Fruit fly (Drosophila melanogaster): ENCODE data around the gene ApepP.

Gene ApepP

dm6 chr2L:16910177-16910576 is at the start of gene ApepP:
Gene ApepP (minus strand): TSS chr2L:16910418.
- no peak for TF ChIP-seq Sp1 (GFP tag; optimal IDR thresholded peaks at IDR 0.05)
- TF ChIP-seq psq (GFP tag; optimal IDR thresholded peaks at IDR 0.05) = no peak
- no peak for TF ChIP-seq sage (GFP tag; optimal IDR thresholded peaks at IDR 0.05)
- no peak for TF ChIP-seq sv (GFP tag; optimal IDR thresholded peaks at IDR 0.05)
- TF ChIP-seq lola (GFP tag; optimal IDR thresholded peaks at IDR 0.05) = no peak
- no peak for TF ChIP-seq ey (GFP tag; optimal IDR thresholded peaks at IDR 0.05)
- TF ChIP-seq Hr83 (GFP tag; optimal IDR thresholded peaks at IDR 0.05; ENCODE audit: poor library complexity, severe bottlenecking) = peak; percentile 32

- TF ChIP-seq N (GFP tag; optimal IDR thresholded peaks at IDR 0.05) (no peak), Abd-B (GFP tag; optimal IDR thresholded peaks at IDR 0.05) (no peak), lola (GFP tag; optimal IDR thresholded peaks at IDR 0.05) (no peak), pan (optimal IDR thresholded peaks at IDR 0.05) (no peak), ey (GFP tag; optimal IDR thresholded peaks at IDR 0.05) (no peak), foxo (GFP tag; optimal IDR thresholded peaks at IDR 0.05) (no peak), Myc (optimal IDR thresholded peaks at IDR 0.05) (no peak), woc (GFP tag; optimal IDR thresholded peaks at IDR 0.05) (no peak), rgr (GFP tag; optimal IDR thresholded peaks at IDR 0.05) (no peak), sv (GFP tag; optimal IDR thresholded peaks at IDR 0.05) (no peak), dmrt93B (GFP tag; optimal IDR thresholded peaks at IDR 0.05) (no peak), Sp1 (GFP tag; optimal IDR thresholded peaks at IDR 0.05) (no peak), Rel (GFP tag; optimal IDR thresholded peaks at IDR 0.05) (no peak), Rel (tag; optimal IDR thresholded peaks at IDR 0.05) (no peak)
Observed at dm6 chr2L:16921825-16922224, 11.6 kb upstream of the ApepP start.

- no peak for TF ChIP-seq Dif (GFP tag; optimal IDR thresholded peaks at IDR 0.05; ENCODE audit: partially characterized antibody)
- no peak for TF ChIP-seq psq (GFP tag; optimal IDR thresholded peaks at IDR 0.05)
- TF ChIP-seq usp (GFP tag; optimal IDR thresholded peaks at IDR 0.05) = no peak
- no peak for TF ChIP-seq fru (GFP tag; optimal IDR thresholded peaks at IDR 0.05)
- no peak for TF ChIP-seq Hr83 (GFP tag; optimal IDR thresholded peaks at IDR 0.05; ENCODE audit: poor library complexity, severe bottlenecking)
- no peak for TF ChIP-seq Hr78 (GFP tag; optimal IDR thresholded peaks at IDR 0.05)
- TF ChIP-seq GATAd (GFP tag; optimal IDR thresholded peaks at IDR 0.05) = no peak
- no peak for TF ChIP-seq CG9705 (GFP tag; optimal IDR thresholded peaks at IDR 0.05)
- no peak for TF ChIP-seq ey (GFP tag; optimal IDR thresholded peaks at IDR 0.05)
- TF ChIP-seq CG32264 (GFP tag; optimal IDR thresholded peaks at IDR 0.05) = no peak
- TF ChIP-seq dsf (GFP tag; optimal IDR thresholded peaks at IDR 0.05; ENCODE audit: borderline replicate concordance) = no peak
- TF ChIP-seq Abd-B (GFP tag; optimal IDR thresholded peaks at IDR 0.05) = no peak
- TF ChIP-seq jim (GFP tag; optimal IDR thresholded peaks at IDR 0.05) = no peak
Observed at dm6 chr2L:16909290-16909689, 928 bp downstream of the ApepP start.

dm6 chr2L:16902003-16902402 is 8.2 kb downstream of the ApepP start, which contains the start of gene CG12288:
Gene CG12288 (minus strand): TSS chr2L:16902218.
- TF ChIP-seq CG32264 (GFP tag; optimal IDR thresholded peaks at IDR 0.05) = no peak
- TF ChIP-seq pan (optimal IDR thresholded peaks at IDR 0.05) = no peak
- TF ChIP-seq N (GFP tag; optimal IDR thresholded peaks at IDR 0.05) = no peak
- TF ChIP-seq foxo (GFP tag; optimal IDR thresholded peaks at IDR 0.05) = no peak
- TF ChIP-seq Myc (optimal IDR thresholded peaks at IDR 0.05) = no peak
- no peak for TF ChIP-seq OdsH (GFP tag; optimal IDR thresholded peaks at IDR 0.05)
- TF ChIP-seq ey (GFP tag; optimal IDR thresholded peaks at IDR 0.05) = no peak
- TF ChIP-seq usp (GFP tag; optimal IDR thresholded peaks at IDR 0.05) = no peak
- no peak for TF ChIP-seq jim (GFP tag; optimal IDR thresholded peaks at IDR 0.05)

DNA sequence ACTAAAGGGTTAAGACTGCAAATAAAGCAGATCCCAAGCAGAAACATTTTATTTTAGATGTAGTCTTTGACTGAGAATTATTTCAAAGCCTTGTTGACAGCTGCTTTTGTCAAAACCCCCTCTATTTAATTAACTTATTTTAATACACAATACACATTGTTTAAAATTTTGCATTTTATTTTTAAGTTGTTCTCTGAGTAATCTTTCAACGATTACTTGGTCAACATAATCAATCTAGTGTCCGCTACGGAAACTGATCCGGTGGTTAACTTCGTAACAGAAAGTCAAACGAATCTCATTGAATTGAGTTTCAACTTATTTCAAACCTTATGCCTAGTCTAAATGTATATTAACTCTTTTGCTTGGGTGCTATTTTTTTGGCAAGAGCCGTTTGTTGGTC is 9.8 kb downstream of the ApepP start, which contains the start of gene CG31805:
CG31805 (minus strand) TSS at position 101 of the 400 bp plus-strand sequence.
- TF ChIP-seq lola (GFP tag; optimal IDR thresholded peaks at IDR 0.05) (no peak), GATAd (GFP tag; optimal IDR thresholded peaks at IDR 0.05) (no peak), psq (GFP tag; optimal IDR thresholded peaks at IDR 0.05) (no peak), Vsx2 (GFP tag; optimal IDR thresholded peaks at IDR 0.05; ENCODE audit: partially characterized antibody) (no peak), pan (optimal IDR thresholded peaks at IDR 0.05) (no peak), Dif (GFP tag; optimal IDR thresholded peaks at IDR 0.05; ENCODE audit: partially characterized antibody) (no peak)

DNA sequence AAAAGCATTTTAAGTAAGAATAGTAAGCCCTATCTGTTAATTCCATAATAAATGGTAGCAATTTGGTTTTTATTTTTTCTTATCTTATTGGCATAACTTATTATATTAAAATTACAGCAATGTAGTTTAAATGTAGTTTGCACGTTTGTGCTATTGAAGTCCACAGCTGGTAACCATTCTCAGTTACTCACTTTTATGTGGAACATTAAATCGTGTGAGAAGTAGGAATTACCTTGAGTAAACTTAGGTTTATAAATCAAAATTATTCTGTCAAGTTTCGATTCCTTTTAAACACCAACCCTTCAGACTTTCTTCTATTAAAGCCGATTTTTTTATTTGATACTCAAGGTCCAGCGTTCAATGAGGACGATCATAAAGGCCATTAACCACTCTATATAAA is 20.6 kb downstream of the ApepP start, which contains the start of gene CG42556:
CG42556 (plus strand) TSS at position 301 of the 400 bp plus-strand sequence.
- TF ChIP-seq jim (GFP tag; optimal IDR thresholded peaks at IDR 0.05) (no peak), Abd-B (GFP tag; optimal IDR thresholded peaks at IDR 0.05) (no peak), Dfd (GFP tag; optimal IDR thresholded peaks at IDR 0.05) (no peak), GATAd (GFP tag; optimal IDR thresholded peaks at IDR 0.05) (no peak), Vsx2 (GFP tag; optimal IDR thresholded peaks at IDR 0.05; ENCODE audit: partially characterized antibody) (no peak), CG9705 (GFP tag; optimal IDR thresholded peaks at IDR 0.05) (no peak), dmrt93B (GFP tag; optimal IDR thresholded peaks at IDR 0.05) (no peak), ey (GFP tag; optimal IDR thresholded peaks at IDR 0.05) (no peak), br (GFP tag; optimal IDR thresholded peaks at IDR 0.05) (no peak), dsf (GFP tag; optimal IDR thresholded peaks at IDR 0.05; ENCODE audit: borderline replicate concordance) (no peak), Hnf4 (GFP tag; optimal IDR thresholded peaks at IDR 0.05) (no peak), Jra (GFP tag; optimal IDR thresholded peaks at IDR 0.05) (no peak), usp (GFP tag; optimal IDR thresholded peaks at IDR 0.05) (no peak), rgr (GFP tag; optimal IDR thresholded peaks at IDR 0.05) (no peak), Hr78 (GFP tag; optimal IDR thresholded peaks at IDR 0.05) (no peak)
